Fruit fly (Drosophila melanogaster) whole organism, embryonic: ENCODE data around the gene pps.
A peak's percentile ranks its signal among the peaks of the same experiment; 100 is the strongest.

Experiments
- Bdp1 ChIP-seq: fragments of 200-800 bp; sonication (Bioruptor generic); optimal IDR thresholded peaks from 3 replicates; lab custom pipeline; 2016; ENCODE audit warnings: missing biosample characterization, missing genetic modification characterization
- Bgb ChIP-seq: fragments of 200-800 bp; sonication (Bioruptor generic); IDR thresholded peaks from 2 replicates; pipeline ENCODE4 v1.3.6; 2022; ENCODE audit warnings: missing biosample characterization, missing genetic modification characterization; ENCODE audit not compliant: partially characterized antibody
- CG1024 ChIP-seq: fragments of 200-800 bp; sonication (Bioruptor generic); IDR thresholded peaks from 2 replicates; pipeline ENCODE4 v1.3.6; 2022; ENCODE audit warnings: missing biosample characterization, missing genetic modification characterization
- CG10543 ChIP-seq: fragments of 200-800 bp; sonication (Bioruptor generic); optimal IDR thresholded peaks from 3 replicates; lab custom pipeline; 2017; ENCODE audit warnings: missing biosample characterization, mild to moderate bottlenecking, missing genetic modification characterization, moderate library complexity
- CG11093 ChIP-seq: fragments of 200-800 bp; sonication (Bioruptor generic); IDR thresholded peaks from 3 replicates; pipeline ENCODE4 v1.3.6; 2022; ENCODE audit warnings: missing biosample characterization, missing genetic modification characterization
- CG11695 ChIP-seq: fragments of 200-800 bp; sonication (Bioruptor generic); IDR thresholded peaks from 3 replicates; pipeline ENCODE4 v1.3.6; 2022; ENCODE audit warnings: missing biosample characterization, missing genetic modification characterization
- CG12219 ChIP-seq: fragments of 200-800 bp; sonication (Bioruptor generic); optimal IDR thresholded peaks from 3 replicates; lab custom pipeline; 2018; ENCODE audit warnings: missing biosample characterization, mild to moderate bottlenecking, missing genetic modification characterization
- CG12391 ChIP-seq: fragments of 200-800 bp; sonication (Bioruptor generic); optimal IDR thresholded peaks from 3 replicates; lab custom pipeline; 2018; ENCODE audit warnings: missing biosample characterization, mild to moderate bottlenecking, missing genetic modification characterization, moderate library complexity
- CG13424 ChIP-seq: fragments of 200-800 bp; sonication (Bioruptor generic); optimal IDR thresholded peaks from 2 replicates; lab custom pipeline; 2019; ENCODE audit warnings: missing biosample characterization, mild to moderate bottlenecking, missing genetic modification characterization, moderate library complexity
- CG13775 ChIP-seq: fragments of 200-800 bp; sonication (Bioruptor generic); optimal IDR thresholded peaks from 3 replicates; lab custom pipeline; 2017; ENCODE audit warnings: missing biosample characterization, mild to moderate bottlenecking, missing genetic modification characterization
- CG1529 ChIP-seq: fragments of 200-800 bp; sonication (Bioruptor generic); optimal IDR thresholded peaks from 3 replicates; lab custom pipeline; 2018; ENCODE audit warnings: missing biosample characterization, missing genetic modification characterization
- CG18476 ChIP-seq: fragments of 200-800 bp; sonication (Bioruptor generic); optimal IDR thresholded peaks from 2 replicates; lab custom pipeline; 2016; ENCODE audit warnings: missing biosample characterization, mild to moderate bottlenecking, missing genetic modification characterization
- CG2889 ChIP-seq: fragments of 200-800 bp; sonication (Bioruptor generic); IDR thresholded peaks from 3 replicates; pipeline ENCODE4 v1.3.6; 2022; ENCODE audit warnings: missing biosample characterization, missing genetic modification characterization
- CG31224 ChIP-seq: fragments of 200-800 bp; sonication (Bioruptor generic); IDR thresholded peaks from 2 replicates; pipeline ENCODE4 v1.3.6; 2022; ENCODE audit warnings: missing biosample characterization, missing genetic modification characterization
- CG33557 ChIP-seq: fragments of 200-800 bp; sonication (Bioruptor generic); optimal IDR thresholded peaks from 2 replicates; lab custom pipeline; 2019; ENCODE audit warnings: missing biosample characterization, mild to moderate bottlenecking, missing genetic modification characterization, moderate library complexity
- CG6272 ChIP-seq: fragments of 200-800 bp; sonication (Bioruptor generic); IDR thresholded peaks from 2 replicates; pipeline ENCODE4 v1.3.6; 2022; ENCODE audit warnings: missing biosample characterization, missing genetic modification characterization
- CG6765 ChIP-seq: fragments of 200-800 bp; sonication (Bioruptor generic); optimal IDR thresholded peaks from 3 replicates; lab custom pipeline; 2017; ENCODE audit warnings: missing biosample characterization, mild to moderate bottlenecking, missing genetic modification characterization
- CG6791 ChIP-seq: fragments of 200-800 bp; sonication (Bioruptor generic); IDR thresholded peaks from 3 replicates; pipeline ENCODE4 v1.3.6; 2022; ENCODE audit warnings: missing biosample characterization, missing genetic modification characterization; ENCODE audit not compliant: partially characterized antibody
- CG7372 ChIP-seq: fragments of 200-800 bp; sonication (Bioruptor generic); IDR thresholded peaks from 2 replicates; pipeline ENCODE4 v1.3.6; 2022; ENCODE audit warnings: missing biosample characterization, missing genetic modification characterization
- CG8765 ChIP-seq: fragments of 200-800 bp; sonication (Bioruptor generic); IDR thresholded peaks from 2 replicates; pipeline ENCODE4 v1.3.6; 2022; ENCODE audit warnings: missing biosample characterization, missing genetic modification characterization
- CG9932 ChIP-seq: fragments of 200-800 bp; sonication (Bioruptor generic); IDR thresholded peaks from 2 replicates; pipeline ENCODE4 v1.3.6; 2022; ENCODE audit warnings: missing biosample characterization, missing genetic modification characterization
- Gug ChIP-seq: fragments of 200-800 bp; sonication (Bioruptor generic); IDR thresholded peaks from 4 replicates; pipeline ENCODE4 v1.3.6; 2022; ENCODE audit warnings: missing biosample characterization, missing genetic modification characterization
- H2.0 ChIP-seq: fragments of 200-800 bp; sonication (Bioruptor generic); IDR thresholded peaks from 2 replicates; pipeline ENCODE4 v1.3.6; 2022; ENCODE audit warnings: missing biosample characterization, missing genetic modification characterization
- HLH54F ChIP-seq: fragments of 200-800 bp; sonication (Bioruptor generic); optimal IDR thresholded peaks from 3 replicates; lab custom pipeline; 2016; ENCODE audit warnings: missing biosample characterization, missing genetic modification characterization
- Hsf ChIP-seq: fragments of 200-800 bp; sonication (Bioruptor generic); optimal IDR thresholded peaks from 3 replicates; lab custom pipeline; 2016; ENCODE audit warnings: missing biosample characterization, missing genetic modification characterization
- Max ChIP-seq: fragments of 200-800 bp; sonication (Bioruptor generic); optimal IDR thresholded peaks from 2 replicates; lab custom pipeline; 2016; ENCODE audit warnings: missing biosample characterization, mild to moderate bottlenecking, missing genetic modification characterization
- Med ChIP-seq: fragments of 200-800 bp; sonication (Bioruptor generic); peaks from one replicate; lab custom pipeline; 2016; ENCODE audit warnings: missing biosample characterization, missing genetic modification characterization, mild to moderate bottlenecking, inconsistent platforms, moderate library complexity
- Nf-YC ChIP-seq: fragments of 200-800 bp; optimal IDR thresholded peaks from 3 replicates; lab custom pipeline; 2019; ENCODE audit warnings: missing biosample characterization, mild to moderate bottlenecking, missing genetic modification characterization, moderate library complexity
- Rfx ChIP-seq: fragments of 200-800 bp; sonication (Bioruptor generic); IDR thresholded peaks from 2 replicates; pipeline ENCODE4 v1.3.6; 2022; ENCODE audit warnings: missing biosample characterization, missing genetic modification characterization
- Scr ChIP-seq: fragments of 200-800 bp; sonication (Bioruptor generic); IDR thresholded peaks from 2 replicates; pipeline ENCODE4 v1.3.6; 2022; ENCODE audit warnings: missing biosample characterization, missing genetic modification characterization; ENCODE audit not compliant: partially characterized antibody
- Sin3A ChIP-seq: fragments of >200 bp; optimal IDR thresholded peaks from 2 replicates; lab custom pipeline; 2018
- Xrp1 ChIP-seq: fragments of 200-800 bp; sonication (Bioruptor generic); IDR thresholded peaks from 2 replicates; pipeline ENCODE4 v1.3.6; 2022; ENCODE audit warnings: missing biosample characterization, missing genetic modification characterization
- amos ChIP-seq: fragments of 200-800 bp; sonication (Bioruptor generic); IDR thresholded peaks from 2 replicates; pipeline ENCODE4 v1.3.6; 2022; ENCODE audit warnings: missing biosample characterization, missing genetic modification characterization; ENCODE audit not compliant: partially characterized antibody
- bigmax ChIP-seq: fragments of 200-800 bp; sonication (Bioruptor generic); optimal IDR thresholded peaks from 2 replicates; lab custom pipeline; 2018; ENCODE audit warnings: missing biosample characterization, mild to moderate bottlenecking, missing genetic modification characterization
- cato ChIP-seq: fragments of 200-800 bp; sonication (Bioruptor generic); optimal IDR thresholded peaks from 2 replicates; lab custom pipeline; 2016; ENCODE audit warnings: missing biosample characterization, missing genetic modification characterization, borderline replicate concordance
- croc ChIP-seq: fragments of 200-800 bp; sonication (Bioruptor generic); conservative IDR thresholded peaks from 3 replicates; pipeline ENCODE4 v1.3.6; 2022; ENCODE audit warnings: missing biosample characterization, missing genetic modification characterization
- dan ChIP-seq: fragments of 200-800 bp; sonication (Bioruptor generic); IDR thresholded peaks from 2 replicates; pipeline ENCODE4 v1.3.6; 2022; ENCODE audit warnings: missing biosample characterization, missing genetic modification characterization
- disco-r ChIP-seq: fragments of 200-800 bp; sonication (Bioruptor generic); optimal IDR thresholded peaks from 2 replicates; lab custom pipeline; 2016; ENCODE audit warnings: missing biosample characterization, missing genetic modification characterization
- exex ChIP-seq: fragments of 200-800 bp; sonication (Bioruptor generic); optimal IDR thresholded peaks from 4 replicates; lab custom pipeline; 2018; ENCODE audit warnings: missing biosample characterization, mild to moderate bottlenecking, missing genetic modification characterization, moderate library complexity
- fd3F ChIP-seq: fragments of 200-800 bp; sonication (Bioruptor generic); optimal IDR thresholded peaks from 2 replicates; lab custom pipeline; 2018; ENCODE audit warnings: missing biosample characterization, mild to moderate bottlenecking, missing genetic modification characterization, moderate library complexity
- ftz-f1 ChIP-seq: fragments of 200-800 bp; sonication (Bioruptor generic); optimal IDR thresholded peaks from 2 replicates; lab custom pipeline; 2016; ENCODE audit warnings: missing biosample characterization, missing genetic modification characterization
- gce ChIP-seq: fragments of 200-800 bp; sonication (Bioruptor generic); IDR thresholded peaks from 3 replicates; pipeline ENCODE4 v1.3.6; 2022; ENCODE audit warnings: missing biosample characterization, missing genetic modification characterization
- h ChIP-seq: fragments of >200 bp; optimal IDR thresholded peaks from 2 replicates; lab custom pipeline; 2017
- hkb ChIP-seq, 2 experiments: fragments of 200-800 bp in 1 of 2; fragments of >200 bp in 1 of 2; sonication (Bioruptor generic) in 1 of 2; IDR thresholded peaks in 1 of 2; optimal IDR thresholded peaks in 1 of 2; 2 replicates each; pipeline versions ENCODE4 v1.3.6 to Lab custom; 2017 to 2022; ENCODE audit warnings: missing biosample characterization in 1 of 2, missing genetic modification characterization in 1 of 2
- kay ChIP-seq: fragments of 200-800 bp; sonication (Bioruptor generic); optimal IDR thresholded peaks from 2 replicates; lab custom pipeline; 2016; ENCODE audit warnings: missing biosample characterization, missing genetic modification characterization
- oc ChIP-seq: fragments of 200-800 bp; sonication (Bioruptor generic); optimal IDR thresholded peaks from 2 replicates; lab custom pipeline; 2018; ENCODE audit warnings: missing biosample characterization, mild to moderate bottlenecking, missing genetic modification characterization, moderate library complexity
- pb ChIP-seq: fragments of 200-800 bp; sonication (Bioruptor generic); optimal IDR thresholded peaks from 3 replicates; lab custom pipeline; 2016; ENCODE audit warnings: missing biosample characterization, missing genetic modification characterization
- salm ChIP-seq: fragments of 200-800 bp; sonication (Bioruptor generic); optimal IDR thresholded peaks from 2 replicates; lab custom pipeline; 2018; ENCODE audit warnings: missing biosample characterization, mild to moderate bottlenecking, missing genetic modification characterization
- tna ChIP-seq: fragments of 200-800 bp; sonication (Bioruptor generic); IDR thresholded peaks from 2 replicates; pipeline ENCODE4 v1.3.6; 2022; ENCODE audit warnings: missing biosample characterization, missing genetic modification characterization; ENCODE audit not compliant: partially characterized antibody
- wek ChIP-seq: fragments of 200-800 bp; sonication (Bioruptor generic); optimal IDR thresholded peaks from 3 replicates; lab custom pipeline; 2018; ENCODE audit warnings: missing biosample characterization, mild to moderate bottlenecking, missing genetic modification characterization, moderate library complexity
- zen2 ChIP-seq: fragments of 200-800 bp; sonication (Bioruptor generic); IDR thresholded peaks from 3 replicates; pipeline ENCODE4 v1.3.6; 2022; ENCODE audit warnings: missing biosample characterization, missing genetic modification characterization; ENCODE audit not compliant: partially characterized antibody
- zfh2 ChIP-seq: fragments of 200-800 bp; sonication (Bioruptor generic); optimal IDR thresholded peaks from 2 replicates; lab custom pipeline; 2016; ENCODE audit warnings: missing biosample characterization, missing genetic modification characterization

The pps gene

DNA sequence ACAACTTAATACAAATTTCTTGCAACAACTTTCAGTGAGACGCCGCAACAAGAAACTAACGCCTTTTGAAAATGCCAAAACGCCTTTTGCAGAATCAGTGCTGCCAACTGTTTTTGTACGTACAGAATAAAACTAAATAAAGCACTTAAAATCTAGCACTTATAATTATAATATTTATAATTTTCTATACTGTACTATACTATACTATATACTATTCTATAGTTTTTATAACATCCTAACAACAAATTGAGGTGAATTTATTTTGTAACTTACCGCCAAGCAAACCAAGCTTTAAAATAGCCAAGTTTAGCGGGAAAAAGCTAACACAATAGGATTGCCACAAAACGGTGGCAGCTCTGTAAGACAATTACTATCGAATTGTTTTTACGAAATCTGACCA is 20.1 kb downstream of the pps start, which contains the start of the genes Aos1 and Srlp (continued):
- TF ChIP-seq zfh2 (GFP tag; lab: Kevin White, UChicago) = peak; percentile 18
- peak; percentile 52 for TF ChIP-seq Med (GFP tag; lab: Kevin White, UChicago)
- TF ChIP-seq CG6791 (GFP tag; lab: Robert Waterston, UW) = no peak
- TF ChIP-seq HLH54F = no peak
- TF ChIP-seq salm (tag; lab: Kevin White, UChicago) = no peak
- no peak for TF ChIP-seq tna (GFP tag; lab: Robert Waterston, UW)
- no peak for TF ChIP-seq CG6765
- TF ChIP-seq zen2 (GFP tag; lab: Robert Waterston, UW) = no peak
- no peak for TF ChIP-seq CG31224 (GFP tag; lab: Robert Waterston, UW)
- no peak for TF ChIP-seq bigmax (GFP tag; lab: Kevin White, UChicago)
- no peak for TF ChIP-seq gce
- TF ChIP-seq CG2889 = no peak
- TF ChIP-seq Scr (GFP tag; lab: Robert Waterston, UW) = peak; percentile 50; the same call in 1 of the 2 replicates
- TF ChIP-seq Bgb (GFP tag; lab: Robert Waterston, UW) = no peak
- peak; percentile 56 for TF ChIP-seq CG13775 (GFP tag; lab: Kevin White, UChicago)
- no peak for TF ChIP-seq cato (GFP tag; lab: Kevin White, UChicago)
- TF ChIP-seq CG18476 = no peak
- TF ChIP-seq CG12391 = peak; percentile 81
- no peak for TF ChIP-seq kay (GFP tag; lab: Kevin White, UChicago)
- no peak for TF ChIP-seq CG7372 (GFP tag; lab: Robert Waterston, UW)
- no peak for TF ChIP-seq oc
- TF ChIP-seq CG11695 (GFP tag; lab: Robert Waterston, UW) = no peak
- TF ChIP-seq disco-r = no peak
- TF ChIP-seq Rfx = 0 out of 2 replicates have a peak, but pooled peaks have one; percentile 36
- TF ChIP-seq CG33557 (GFP tag; lab: Kevin White, UChicago) = peak; percentile 34
- peak; percentile 1; the same call in 1 of the 4 replicates for TF ChIP-seq Gug (GFP tag; lab: Robert Waterston, UW)
- peak; percentile 69 for TF ChIP-seq CG9932
- TF ChIP-seq H2.0 = no peak
- TF ChIP-seq Xrp1 (GFP tag; lab: Robert Waterston, UW) = peak; percentile 31; the same call in 1 of the 2 replicates
- no peak for TF ChIP-seq CG6272 (GFP tag; lab: Robert Waterston, UW)
- no peak for TF ChIP-seq h
- TF ChIP-seq hkb (optimal IDR thresholded peaks at IDR 0.05; lab: Kevin White, UChicago) = no peak
- no peak for TF ChIP-seq hkb (GFP tag; IDR thresholded peaks at IDR 0.05; lab: Robert Waterston, UW)
- TF ChIP-seq pb (GFP tag; lab: Kevin White, UChicago) = no peak
- no peak for TF ChIP-seq CG11093
- peak; percentile 12; the same call in 1 of the 2 replicates for TF ChIP-seq amos (GFP tag; lab: Robert Waterston, UW)
- no peak for TF ChIP-seq CG1024 (GFP tag; lab: Robert Waterston, UW)
- TF ChIP-seq Nf-YC = peak; percentile 69
- TF ChIP-seq Bdp1 (GFP tag; lab: Kevin White, UChicago) = no peak
- TF ChIP-seq croc (GFP tag; lab: Robert Waterston, UW) = no peak
- TF ChIP-seq fd3F (GFP tag; lab: Kevin White, UChicago) = peak; percentile 42
- TF ChIP-seq CG1529 (GFP tag; lab: Kevin White, UChicago) = no peak
- no peak for TF ChIP-seq CG8765 (GFP tag; lab: Robert Waterston, UW)
- peak; percentile 44 for TF ChIP-seq Sin3A (lab: Kevin White, UChicago)
- TF ChIP-seq Max (GFP tag; lab: Kevin White, UChicago) = peak; percentile 56
- TF ChIP-seq wek = no peak
- TF ChIP-seq dan (GFP tag; lab: Robert Waterston, UW) = no peak
- TF ChIP-seq ftz-f1 (GFP tag; lab: Kevin White, UChicago) = no peak
- no peak for TF ChIP-seq CG12219 (GFP tag; lab: Kevin White, UChicago)
- no peak for TF ChIP-seq exex (tag; lab: Kevin White, UChicago)
- TF ChIP-seq Hsf (GFP tag; lab: Kevin White, UChicago) = no peak
- peak; percentile 41 for TF ChIP-seq CG10543 (GFP tag; lab: Kevin White, UChicago)
- TF ChIP-seq CG13424 (tag; lab: Kevin White, UChicago) = peak; percentile 73
